Worm (Caenorhabditis elegans) whole organism, early embryonic: Measurements from ENCODE around the gene rsu-1.

Experiments
- B0310.2 ChIP-seq: sonication (generic microtip); optimal IDR thresholded peaks from 2 replicates; lab custom pipeline; 2016; ENCODE audit warnings: mild to moderate bottlenecking, missing genetic modification characterization, missing compliant biosample characterization
- aly-1 ChIP-seq: sonication (generic microtip); optimal IDR thresholded peaks from 2 replicates; lab custom pipeline; 2016; ENCODE audit warnings: missing genetic modification characterization, missing compliant biosample characterization
- ama-1 ChIP-seq: fragments of 150-350 bp; optimal IDR thresholded peaks from 2 replicates; lab custom pipeline; 2014
- ets-7 ChIP-seq: sonication (generic microtip); optimal IDR thresholded peaks from 2 replicates; lab custom pipeline; 2016; ENCODE audit warnings: missing genotype, missing genetic modification characterization, missing compliant biosample characterization
- hnd-1 ChIP-seq: sonication (generic microtip); optimal IDR thresholded peaks from 2 replicates; lab custom pipeline; 2016; ENCODE audit warnings: missing genetic modification characterization, missing compliant biosample characterization

DNA sequence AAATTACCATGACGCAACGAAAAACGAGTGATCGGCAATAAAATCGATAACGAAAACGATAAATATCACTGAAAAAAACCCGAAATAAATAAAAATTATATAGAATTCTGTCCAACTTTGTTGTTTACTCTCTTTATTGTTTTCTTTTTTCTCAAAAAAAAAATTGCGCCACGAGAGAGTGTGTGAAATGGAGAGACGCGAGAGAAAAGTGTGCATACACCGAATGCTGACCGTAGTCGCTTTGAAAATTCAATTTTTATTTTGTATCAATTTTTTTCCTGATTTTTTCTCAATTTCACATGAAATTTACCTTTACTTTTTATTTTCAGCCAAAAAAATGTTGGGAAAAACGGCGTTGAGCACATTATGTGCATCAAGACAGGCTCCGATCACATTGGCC is 38.1 kb downstream of the rsu-1 start, which contains the start of the genes M01F1.4 and mrpl-35:
- TF ChIP-seq ets-7 (tag; lab: Kevin White, UChicago) (no peak), ama-1 (lab: Kevin White, UChicago) (no peak), aly-1 (tag; lab: Kevin White, UChicago) (no peak), B0310.2 (tag; lab: Kevin White, UChicago) (no peak), hnd-1 (no peak)
